Fruit fly (Drosophila melanogaster) whole organism, pupa: ENCODE measurements around the gene CG31287.
"Not testable (repeated sequence)": the region's sequence is repeated elsewhere in the genome, so short reads cannot be mapped to it uniquely, and the experiment has no call there.

Experiments used
- CG10348 ChIP-seq: fragments of 200-800 bp; sonication (Bioruptor generic); IDR thresholded peaks from 2 replicates; pipeline ENCODE4 v1.3.6; 2022; ENCODE audit warnings: missing biosample characterization, missing genetic modification characterization
- CG12605 ChIP-seq: fragments of 200-800 bp; sonication (Bioruptor generic); IDR thresholded peaks from 2 replicates; pipeline ENCODE4 v1.3.6; 2022; ENCODE audit warnings: missing biosample characterization, missing genetic modification characterization
- CG13204 ChIP-seq: fragments of 200-800 bp; sonication (Bioruptor generic); optimal IDR thresholded peaks from 2 replicates; lab custom pipeline; 2018; ENCODE audit warnings: missing biosample characterization, mild to moderate bottlenecking, missing genetic modification characterization, moderate library complexity
- CG14655 ChIP-seq: fragments of 200-800 bp; sonication (Bioruptor generic); optimal IDR thresholded peaks from 3 replicates; lab custom pipeline; 2017; ENCODE audit warnings: mild to moderate bottlenecking, missing biosample characterization, missing genetic modification reagents, missing genetic modification characterization
- CG15710 ChIP-seq: fragments of 200-800 bp; sonication (Bioruptor generic); optimal IDR thresholded peaks from 2 replicates; lab custom pipeline; 2018; ENCODE audit warnings: missing biosample characterization, mild to moderate bottlenecking, missing genetic modification characterization, moderate library complexity
- CG32121 ChIP-seq: fragments of 200-800 bp; sonication (Bioruptor generic); IDR thresholded peaks from 2 replicates; pipeline ENCODE4 v1.3.6; 2022; ENCODE audit warnings: missing biosample characterization, missing genetic modification characterization
- CG34367 ChIP-seq: fragments of 200-800 bp; sonication (Bioruptor generic); optimal IDR thresholded peaks from 2 replicates; lab custom pipeline; 2018; ENCODE audit warnings: missing biosample characterization, mild to moderate bottlenecking, missing genetic modification characterization
- CG4496 ChIP-seq: fragments of 200-800 bp; sonication (Bioruptor generic); IDR thresholded peaks from 3 replicates; pipeline ENCODE4 v1.3.6; 2022; ENCODE audit warnings: missing biosample characterization, missing genetic modification characterization
- CG8159 ChIP-seq: fragments of 200-800 bp; sonication (Bioruptor generic); optimal IDR thresholded peaks from 3 replicates; lab custom pipeline; 2018; ENCODE audit warnings: missing biosample characterization, mild to moderate bottlenecking, missing genetic modification characterization, moderate library complexity
- CG8301 ChIP-seq: fragments of 200-800 bp; sonication (Bioruptor generic); optimal IDR thresholded peaks from 2 replicates; lab custom pipeline; 2018; ENCODE audit warnings: missing biosample characterization, mild to moderate bottlenecking, missing genetic modification characterization
- CG9948 ChIP-seq: fragments of 200-800 bp; sonication (Bioruptor generic); optimal IDR thresholded peaks from 2 replicates; lab custom pipeline; 2018; ENCODE audit warnings: missing biosample characterization, mild to moderate bottlenecking, missing genetic modification characterization, moderate library complexity
- D1 ChIP-seq: fragments of 200-800 bp; sonication (Bioruptor generic); optimal IDR thresholded peaks from 2 replicates; lab custom pipeline; 2018; ENCODE audit warnings: missing biosample characterization, mild to moderate bottlenecking, missing genetic modification characterization, moderate library complexity
- EcR ChIP-seq: fragments of 200-800 bp; sonication (Bioruptor generic); optimal IDR thresholded peaks from 3 replicates; lab custom pipeline; 2019; ENCODE audit warnings: missing biosample characterization, missing genetic modification characterization, mild to moderate bottlenecking, moderate library complexity, missing genetic modification reagents
- Ets98B ChIP-seq: fragments of 200-800 bp; sonication (Bioruptor generic); IDR thresholded peaks from 2 replicates; pipeline ENCODE4 v1.3.6; 2022; ENCODE audit warnings: missing biosample characterization, missing genetic modification characterization
- Pif1A ChIP-seq: fragments of 200-800 bp; sonication (Bioruptor generic); optimal IDR thresholded peaks from 3 replicates; lab custom pipeline; 2016; ENCODE audit warnings: missing biosample characterization, missing genetic modification characterization
- Pif1B ChIP-seq: fragments of 200-800 bp; sonication (Bioruptor generic); optimal IDR thresholded peaks from 3 replicates; lab custom pipeline; 2016; ENCODE audit warnings: missing biosample characterization, missing genetic modification characterization
- Snoo ChIP-seq: fragments of 200-800 bp; sonication (Bioruptor generic); optimal IDR thresholded peaks from 3 replicates; lab custom pipeline; 2017; ENCODE audit warnings: missing biosample characterization, mild to moderate bottlenecking, missing genetic modification characterization, inconsistent platforms
- fd96Ca ChIP-seq: fragments of 200-800 bp; sonication (Bioruptor generic); IDR thresholded peaks from 3 replicates; pipeline ENCODE4 v1.3.6; 2022; ENCODE audit warnings: missing biosample characterization, missing genetic modification characterization
- gl ChIP-seq: fragments of 200-800 bp; sonication (Bioruptor generic); optimal IDR thresholded peaks from 2 replicates; lab custom pipeline; 2018; ENCODE audit warnings: missing biosample characterization, mild to moderate bottlenecking, missing genetic modification characterization
- rn ChIP-seq: fragments of 200-800 bp; sonication (Bioruptor generic); IDR thresholded peaks from 2 replicates; pipeline ENCODE4 v1.3.6; 2022; ENCODE audit warnings: missing biosample characterization, missing genetic modification characterization

CG31287 gene

DNA sequence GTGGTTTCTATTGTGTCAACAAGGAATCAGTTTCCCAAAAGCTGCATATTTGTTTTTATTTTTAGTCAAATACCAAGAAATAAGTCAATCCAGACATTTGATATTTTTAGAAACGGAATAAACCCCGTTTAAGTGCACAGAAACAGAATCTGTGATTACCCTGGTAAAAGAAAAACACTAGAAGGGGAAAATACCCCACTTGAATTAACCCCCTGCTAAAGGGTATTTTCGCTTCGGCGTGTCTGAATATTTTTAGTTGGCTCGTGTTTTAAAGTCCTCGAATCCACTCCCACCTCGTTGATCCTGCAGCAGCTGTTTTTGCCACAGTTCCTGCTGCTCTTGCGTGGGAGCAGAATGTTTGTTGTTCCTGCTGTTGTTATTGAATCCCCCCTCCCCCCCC is 15.4 kb upstream of the CG31287 start:
- TF ChIP-seq CG8301 (tag; lab: Kevin White, UChicago) (no peak), CG8159 (no peak), rn (GFP tag; lab: Robert Waterston, UW) (no peak), Pif1B (GFP tag; lab: Kevin White, UChicago) (no peak), EcR (GFP tag; lab: Kevin White, UChicago) (no peak), CG14655 (no peak), Ets98B (GFP tag; lab: Robert Waterston, UW) (no peak), CG4496 (GFP tag; lab: Robert Waterston, UW) (no peak)

DNA sequence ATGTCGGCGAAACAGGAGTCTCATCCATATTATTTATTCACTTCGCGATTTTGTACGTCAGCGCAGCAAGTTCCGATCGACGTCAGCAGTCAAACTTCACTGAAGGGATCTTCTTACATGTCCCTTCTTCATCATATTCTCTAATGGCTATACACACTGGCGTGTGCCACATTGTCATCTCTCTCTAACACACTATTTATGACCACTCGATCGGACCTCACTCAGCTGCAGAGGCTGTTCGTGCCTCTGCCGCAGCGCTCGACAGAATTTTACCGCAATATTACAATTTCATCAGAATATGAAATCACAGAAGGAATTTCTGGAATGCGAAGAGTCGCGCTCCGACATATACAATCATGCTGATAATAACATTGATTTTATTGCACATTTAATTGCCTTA is 13.7 kb upstream of the CG31287 start, which contains the start of gene Bin1:
Bin1 (minus strand) TSS at position 101 of the 400 bp plus-strand sequence.
- not testable (repeated sequence) for TF ChIP-seq CG32121 (GFP tag; lab: Robert Waterston, UW); Pif1B (GFP tag; lab: Kevin White, UChicago); Pif1A
- TF ChIP-seq, all 21 proteins: peak for 0; not testable (repeated sequence) for 21

DNA sequence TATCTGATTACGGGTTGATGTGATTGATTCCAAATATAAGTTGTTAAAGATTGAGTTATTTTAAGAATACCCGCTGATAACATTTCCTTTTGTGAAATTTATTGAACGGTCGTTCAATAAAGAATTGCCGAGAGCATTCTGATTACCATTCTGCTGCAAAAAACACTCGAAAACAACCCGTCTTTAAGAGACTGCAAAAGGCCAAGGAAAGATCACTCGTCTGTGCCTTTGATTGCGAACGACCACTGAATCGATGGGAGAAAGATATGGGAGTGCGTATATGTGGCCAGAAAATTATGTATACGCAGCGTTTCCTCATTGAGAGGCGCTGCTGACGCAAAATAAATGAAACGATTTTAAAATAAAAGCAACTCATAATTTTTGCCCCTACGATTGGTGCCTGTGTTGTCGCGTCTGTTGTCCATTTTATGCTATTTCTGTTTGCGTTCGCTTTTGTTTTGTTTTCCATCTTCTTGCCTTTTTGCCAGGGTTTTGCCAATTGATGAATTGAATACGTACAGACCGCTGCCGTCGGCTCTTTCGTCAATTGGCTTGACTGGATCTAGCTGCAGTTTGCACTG is 12.9 kb upstream of the CG31287 start:
- TF ChIP-seq rn (GFP tag; lab: Robert Waterston, UW), result no peak
- no peak for TF ChIP-seq CG8159
- no peak for TF ChIP-seq CG8301 (tag; lab: Kevin White, UChicago)
- TF ChIP-seq CG15710 (tag; lab: Kevin White, UChicago), result no peak
- TF ChIP-seq fd96Ca (GFP tag; lab: Robert Waterston, UW), result no peak
- no peak for TF ChIP-seq CG34367 (tag; lab: Kevin White, UChicago)
- TF ChIP-seq Snoo (tag; lab: Kevin White, UChicago), result no peak
- TF ChIP-seq Ets98B (GFP tag; lab: Robert Waterston, UW), result no peak
- no peak for TF ChIP-seq CG32121 (GFP tag; lab: Robert Waterston, UW)
- no peak for TF ChIP-seq D1 (tag; lab: Kevin White, UChicago)
- TF ChIP-seq CG14655, result no peak

DNA sequence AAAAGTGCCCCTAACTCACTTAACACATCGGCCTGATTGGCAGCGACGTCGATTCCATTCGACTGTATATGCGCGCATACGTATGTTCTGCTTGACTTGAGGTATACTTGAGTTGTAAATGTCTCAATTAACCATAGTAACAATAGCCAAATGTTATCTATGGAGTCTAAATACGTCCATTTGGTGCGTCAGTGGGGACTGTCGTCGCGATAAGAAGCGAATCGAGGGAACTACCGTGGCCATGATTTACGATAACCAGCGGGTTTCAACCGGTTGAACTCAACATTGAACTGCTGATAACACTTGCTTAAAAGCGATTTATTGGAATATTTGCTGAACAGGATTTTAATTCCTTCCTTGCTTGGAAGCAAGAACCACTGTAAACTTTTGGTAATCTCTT is 12.4 kb upstream of the CG31287 start:
- TF ChIP-seq CG15710 (tag; lab: Kevin White, UChicago), result no peak
- TF ChIP-seq CG8301 (tag; lab: Kevin White, UChicago), result no peak
- TF ChIP-seq Pif1A, result no peak
- no peak for TF ChIP-seq CG8159
- TF ChIP-seq CG14655, result no peak
- no peak for TF ChIP-seq D1 (tag; lab: Kevin White, UChicago)
- no peak for TF ChIP-seq Ets98B (GFP tag; lab: Robert Waterston, UW)
- TF ChIP-seq fd96Ca (GFP tag; lab: Robert Waterston, UW), result no peak
- no peak for TF ChIP-seq Pif1B (GFP tag; lab: Kevin White, UChicago)
- TF ChIP-seq CG12605 (GFP tag; lab: Robert Waterston, UW), result no peak
- no peak for TF ChIP-seq CG9948 (tag; lab: Kevin White, UChicago)
- TF ChIP-seq Snoo (tag; lab: Kevin White, UChicago), result no peak
- no peak for TF ChIP-seq CG10348 (GFP tag; lab: Robert Waterston, UW)
- no peak for TF ChIP-seq gl (tag; lab: Kevin White, UChicago)
- TF ChIP-seq CG34367 (tag; lab: Kevin White, UChicago), result no peak
- no peak for TF ChIP-seq EcR (GFP tag; lab: Kevin White, UChicago)
- no peak for TF ChIP-seq CG4496 (GFP tag; lab: Robert Waterston, UW)
- no peak for TF ChIP-seq CG13204 (GFP tag; lab: Kevin White, UChicago)
- no peak for TF ChIP-seq CG32121 (GFP tag; lab: Robert Waterston, UW)
- no peak for TF ChIP-seq rn (GFP tag; lab: Robert Waterston, UW)

DNA sequence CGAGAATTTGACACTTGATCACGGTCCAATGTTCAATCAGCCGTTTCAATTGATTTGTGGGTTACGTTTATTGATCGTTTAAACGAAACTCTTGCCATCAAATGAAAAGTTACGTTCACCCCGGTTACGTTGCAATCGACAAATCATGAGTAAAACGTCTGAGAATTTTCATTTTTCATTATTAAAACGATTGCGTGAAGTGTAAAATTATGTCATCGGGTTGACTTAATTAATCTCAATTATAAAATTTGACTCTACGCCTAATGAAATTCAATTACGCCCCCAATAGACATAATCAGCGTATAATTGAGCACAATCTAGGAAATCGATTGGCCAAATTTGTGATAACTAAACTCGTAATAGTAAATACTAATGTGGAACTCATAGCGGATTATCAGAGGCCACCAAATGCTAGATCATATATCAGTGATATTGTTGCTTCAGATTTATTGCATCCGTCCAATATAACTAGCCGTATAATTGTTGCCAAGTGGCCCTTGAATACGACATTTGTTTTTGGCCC is 2.6 kb upstream of the CG31287 start:
- TF ChIP-seq Snoo (tag; lab: Kevin White, UChicago) (no peak), fd96Ca (GFP tag; lab: Robert Waterston, UW) (no peak), CG9948 (tag; lab: Kevin White, UChicago) (no peak), CG8159 (no peak)

DNA sequence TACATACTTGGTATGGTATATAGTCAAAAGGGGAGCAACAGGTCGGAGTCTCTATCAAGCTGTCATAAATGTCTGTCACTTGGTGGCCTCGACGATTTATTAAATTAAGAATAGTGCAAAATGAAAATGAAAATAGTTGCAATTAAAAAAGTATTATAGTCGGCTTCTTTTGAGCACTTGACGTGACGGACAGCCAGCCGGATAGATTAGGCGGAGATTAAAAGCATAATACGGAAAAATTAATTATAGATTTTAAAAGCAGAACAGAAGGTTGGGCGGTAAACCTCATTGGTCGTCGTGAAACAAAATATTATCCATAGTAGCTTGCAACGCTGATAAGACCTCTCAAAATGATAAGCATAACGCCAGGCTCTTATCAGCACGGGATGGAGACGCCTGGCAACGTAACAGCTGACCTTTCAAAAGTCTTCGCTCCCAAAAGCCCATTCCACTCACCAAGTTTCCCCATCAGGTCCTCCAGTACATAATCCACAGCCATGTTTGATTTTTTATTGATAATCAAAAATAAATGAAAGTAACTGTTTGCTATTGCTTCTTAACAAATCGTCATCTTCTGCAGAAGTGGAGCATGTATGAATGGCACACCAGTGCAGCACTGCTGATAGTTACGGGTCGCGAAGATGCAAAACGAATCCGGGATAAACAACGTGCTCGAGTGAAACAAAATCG is 691 bp upstream of the CG31287 start:
- TF ChIP-seq CG34367 (tag; lab: Kevin White, UChicago) (no peak), D1 (tag; lab: Kevin White, UChicago) (no peak), EcR (GFP tag; lab: Kevin White, UChicago) (peak; percentile 41), CG13204 (GFP tag; lab: Kevin White, UChicago) (no peak), CG15710 (tag; lab: Kevin White, UChicago) (no peak)
- TF ChIP-seq, all 21 proteins: peak for 1
